Worm (Caenorhabditis elegans) whole organism, young adult: ENCODE results near the gene F45G2.8.

Experiments
- B0019.2 ChIP-seq: fragments of 200-800 bp; sonication (Bioruptor generic); conservative IDR thresholded peaks from 2 replicates; pipeline ENCODE4 v1.3.6; 2022; ENCODE audit warnings: missing genetic modification reagents, missing genetic modification characterization, missing compliant biosample characterization
- B0035.1 ChIP-seq: sonication (generic microtip); optimal IDR thresholded peaks from 2 replicates; lab custom pipeline; 2016; ENCODE audit warnings: missing genetic modification characterization, mild to moderate bottlenecking, missing compliant biosample characterization, missing genotype, missing genetic modification reagents
- B0261.1 ChIP-seq: sonication (generic microtip); optimal IDR thresholded peaks from 2 replicates; lab custom pipeline; 2016; ENCODE audit warnings: mild to moderate bottlenecking, missing genetic modification characterization, moderate library complexity, missing compliant biosample characterization
- D2030.7 ChIP-seq: fragments of 200-800 bp; sonication (Bioruptor generic); IDR thresholded peaks from 2 replicates; pipeline ENCODE4 v1.3.6; 2022; ENCODE audit warnings: missing genetic modification reagents, missing genetic modification characterization, missing compliant biosample characterization
- F10E7.11 ChIP-seq: sonication (generic microtip); optimal IDR thresholded peaks from 2 replicates; lab custom pipeline; 2017; ENCODE audit warnings: mild to moderate bottlenecking, missing genetic modification characterization, moderate library complexity, missing compliant biosample characterization
- F23B12.7 ChIP-seq: sonication (generic microtip); optimal IDR thresholded peaks from 2 replicates; lab custom pipeline; 2017; ENCODE audit warnings: missing genetic modification characterization, mild to moderate bottlenecking, missing compliant biosample characterization, antibody characterized with exemption, moderate library complexity; ENCODE audit not compliant: insufficient read depth
- F39B2.1 ChIP-seq: fragments of 200-800 bp; sonication (Bioruptor generic); IDR thresholded peaks from 2 replicates; pipeline ENCODE4 v1.3.6; 2022; ENCODE audit warnings: missing genetic modification reagents, missing genetic modification characterization, missing compliant biosample characterization
- F55B11.4 ChIP-seq: sonication (generic microtip); optimal IDR thresholded peaks from 2 replicates; lab custom pipeline; 2016; ENCODE audit warnings: missing compliant biosample characterization, missing genetic modification characterization, borderline replicate concordance; ENCODE audit not compliant: insufficient read depth
- Y53F4B.3 ChIP-seq: fragments of 200-800 bp; sonication (Bioruptor generic); IDR thresholded peaks from 2 replicates; pipeline ENCODE4 v1.3.6; 2022; ENCODE audit warnings: missing genetic modification reagents, missing genetic modification characterization, missing compliant biosample characterization
- Y67H2A.10 ChIP-seq: fragments of 200-800 bp; sonication (Bioruptor generic); conservative IDR thresholded peaks from 2 replicates; pipeline ENCODE4 v1.3.6; 2022; ENCODE audit warnings: missing genetic modification reagents, missing genetic modification characterization, missing compliant biosample characterization
- atf-7 ChIP-seq: sonication (generic microtip); optimal IDR thresholded peaks from 2 replicates; lab custom pipeline; 2017; ENCODE audit warnings: mild to moderate bottlenecking, missing genetic modification characterization, missing compliant biosample characterization
- athp-1 ChIP-seq: sonication (generic microtip); optimal IDR thresholded peaks from 2 replicates; lab custom pipeline; 2017; ENCODE audit warnings: mild to moderate bottlenecking, missing genetic modification characterization, missing compliant biosample characterization
- attf-3 ChIP-seq: fragments of 200-800 bp; sonication (Bioruptor generic); conservative IDR thresholded peaks from 2 replicates; pipeline ENCODE4 v1.3.6; 2022; ENCODE audit warnings: missing genetic modification reagents, missing genetic modification characterization, missing compliant biosample characterization
- ceh-100 ChIP-seq: fragments of 200-800 bp; sonication (Bioruptor generic); IDR thresholded peaks from 2 replicates; pipeline ENCODE4 v1.3.6; 2022; ENCODE audit warnings: missing genetic modification reagents, missing genetic modification characterization, missing compliant biosample characterization
- ceh-40 ChIP-seq: fragments of 200-800 bp; sonication (Bioruptor generic); IDR thresholded peaks from 2 replicates; pipeline ENCODE4 v1.3.6; 2022; ENCODE audit warnings: missing genetic modification characterization, missing compliant biosample characterization
- ceh-58 ChIP-seq: fragments of 200-800 bp; sonication (Bioruptor generic); IDR thresholded peaks from 2 replicates; pipeline ENCODE4 v1.3.6; 2022; ENCODE audit warnings: missing genetic modification characterization, missing compliant biosample characterization
- chd-7 ChIP-seq: sonication (generic microtip); optimal IDR thresholded peaks from 2 replicates; lab custom pipeline; 2016; ENCODE audit warnings: mild to moderate bottlenecking, missing genetic modification characterization, moderate library complexity, missing compliant biosample characterization
- dox-1 ChIP-seq: fragments of 200-800 bp; sonication (Bioruptor generic); IDR thresholded peaks from 2 replicates; pipeline ENCODE4 v1.3.6; 2022; ENCODE audit warnings: missing genetic modification reagents, missing genetic modification characterization, missing compliant biosample characterization
- egrh-3 ChIP-seq: fragments of 200-800 bp; sonication (Bioruptor generic); IDR thresholded peaks from 2 replicates; pipeline ENCODE4 v1.3.6; 2022; ENCODE audit warnings: missing genetic modification reagents, missing genetic modification characterization, missing compliant biosample characterization
- fkh-3 ChIP-seq: sonication (generic microtip); optimal IDR thresholded peaks from 2 replicates; lab custom pipeline; 2016; ENCODE audit warnings: mild to moderate bottlenecking, missing genetic modification characterization, missing compliant biosample characterization
- hrde-1 ChIP-seq: sonication (generic microtip); optimal IDR thresholded peaks from 2 replicates; lab custom pipeline; 2016; ENCODE audit warnings: missing genetic modification characterization, mild to moderate bottlenecking, missing compliant biosample characterization, moderate library complexity, missing genotype, missing genetic modification reagents, borderline replicate concordance
- hsf-1 ChIP-seq: fragments of 200-800 bp; sonication (Bioruptor generic); IDR thresholded peaks from 2 replicates; pipeline ENCODE4 v1.3.6; 2022; ENCODE audit warnings: missing genetic modification reagents, missing genetic modification characterization, missing compliant biosample characterization
- lin-26 ChIP-seq: fragments of 200-800 bp; sonication (Bioruptor generic); IDR thresholded peaks from 2 replicates; pipeline ENCODE4 v1.3.6; 2022; ENCODE audit warnings: missing genetic modification reagents, missing genetic modification characterization, missing compliant biosample characterization
- lin-35 ChIP-seq, 3 experiments: fragments of 150-350 bp in 2 of 3; sonication (generic microtip) in 1 of 3; optimal IDR thresholded peaks; 2 replicates each; lab custom pipeline; 2014 to 2018; ENCODE audit warnings: missing biosample characterization in 3 of 3, missing genetic modification characterization in 3 of 3, missing genetic modification reagents in 3 of 3
- lin-40 ChIP-seq: sonication (generic microtip); optimal IDR thresholded peaks from 2 replicates; lab custom pipeline; 2016; ENCODE audit warnings: missing genetic modification characterization, mild to moderate bottlenecking, missing compliant biosample characterization, missing genotype, missing genetic modification reagents
- lin-54 ChIP-seq: fragments of 200-800 bp; sonication (Bioruptor generic); optimal IDR thresholded peaks from 2 replicates; lab custom pipeline; 2018; ENCODE audit warnings: mild to moderate bottlenecking, missing genetic modification characterization, missing compliant biosample characterization
- lir-1 ChIP-seq: fragments of 200-800 bp; sonication (Bioruptor generic); conservative IDR thresholded peaks from 2 replicates; pipeline ENCODE4 v1.3.6; 2022; ENCODE audit warnings: missing genetic modification reagents, missing genetic modification characterization, missing compliant biosample characterization
- lsy-27 ChIP-seq: sonication (generic microtip); optimal IDR thresholded peaks from 2 replicates; lab custom pipeline; 2017; ENCODE audit warnings: missing genetic modification characterization, mild to moderate bottlenecking, missing compliant biosample characterization, antibody characterized with exemption, missing genotype, borderline replicate concordance; ENCODE audit not compliant: insufficient read depth
- madf-6 ChIP-seq: fragments of 200-800 bp; sonication (Bioruptor generic); IDR thresholded peaks from 2 replicates; pipeline ENCODE4 v1.3.6; 2022; ENCODE audit warnings: missing genetic modification reagents, missing genetic modification characterization, missing compliant biosample characterization
- mel-28 ChIP-seq: sonication (generic microtip); optimal IDR thresholded peaks from 2 replicates; lab custom pipeline; 2016; ENCODE audit warnings: borderline replicate concordance, mild to moderate bottlenecking, missing genetic modification characterization, missing compliant biosample characterization
- nfya-2 ChIP-seq: fragments of 200-800 bp; sonication (Bioruptor generic); IDR thresholded peaks from 2 replicates; pipeline ENCODE4 v1.3.6; 2022; ENCODE audit warnings: missing genetic modification reagents, missing genetic modification characterization, missing compliant biosample characterization
- nhr-80 ChIP-seq: sonication (generic microtip); optimal IDR thresholded peaks from 2 replicates; lab custom pipeline; 2016; ENCODE audit warnings: missing genetic modification characterization, missing compliant biosample characterization
- nhr-90 ChIP-seq: sonication (generic microtip); optimal IDR thresholded peaks from 2 replicates; lab custom pipeline; 2016; ENCODE audit warnings: missing genotype, mild to moderate bottlenecking, missing genetic modification characterization, missing compliant biosample characterization
- pha-4 ChIP-seq: fragments of 150-350 bp; sonication (generic microtip); optimal IDR thresholded peaks from 2 replicates; lab custom pipeline; 2014; ENCODE audit warnings: missing biosample characterization, missing genetic modification reagents, missing genetic modification characterization
- snpc-1.3 ChIP-seq: sonication (generic microtip); optimal IDR thresholded peaks from 2 replicates; lab custom pipeline; 2017; ENCODE audit warnings: missing genetic modification characterization, mild to moderate bottlenecking, missing compliant biosample characterization, antibody characterized with exemption, moderate library complexity, missing genotype, missing genetic modification reagents; ENCODE audit not compliant: insufficient read depth
- snpc-3.4 ChIP-seq: sonication (generic microtip); optimal IDR thresholded peaks from 2 replicates; lab custom pipeline; 2017; ENCODE audit warnings: missing genetic modification characterization, mild to moderate bottlenecking, missing compliant biosample characterization, antibody characterized with exemption, moderate library complexity, missing genotype, missing genetic modification reagents
- tbp1 ChIP-seq: fragments of 200-800 bp; sonication (Bioruptor generic); optimal IDR thresholded peaks from 2 replicates; lab custom pipeline; 2018; ENCODE audit warnings: mild to moderate bottlenecking, missing genetic modification characterization, missing compliant biosample characterization
- tlf-1 ChIP-seq: fragments of 200-800 bp; sonication (Bioruptor generic); optimal IDR thresholded peaks from 2 replicates; lab custom pipeline; 2018; ENCODE audit warnings: mild to moderate bottlenecking, missing genetic modification characterization, missing compliant biosample characterization
- unc-130 ChIP-seq: sonication (generic microtip); optimal IDR thresholded peaks from 2 replicates; lab custom pipeline; 2016; ENCODE audit warnings: missing genetic modification reagents, missing genetic modification characterization, missing compliant biosample characterization
- zfh-2 ChIP-seq: fragments of 200-800 bp; sonication (Bioruptor generic); conservative IDR thresholded peaks from 2 replicates; pipeline ENCODE4 v1.3.6; 2022; ENCODE audit warnings: missing genetic modification reagents, missing genetic modification characterization, missing compliant biosample characterization
- zim-3 ChIP-seq: sonication (generic microtip); optimal IDR thresholded peaks from 2 replicates; lab custom pipeline; 2017; ENCODE audit warnings: mild to moderate bottlenecking, missing genetic modification characterization, moderate library complexity, missing compliant biosample characterization
- ztf-22 ChIP-seq: fragments of 200-800 bp; sonication (Bioruptor generic); optimal IDR thresholded peaks from 2 replicates; lab custom pipeline; 2018; ENCODE audit warnings: mild to moderate bottlenecking, missing genetic modification characterization, moderate library complexity, missing compliant biosample characterization

The F45G2.8 gene

DNA sequence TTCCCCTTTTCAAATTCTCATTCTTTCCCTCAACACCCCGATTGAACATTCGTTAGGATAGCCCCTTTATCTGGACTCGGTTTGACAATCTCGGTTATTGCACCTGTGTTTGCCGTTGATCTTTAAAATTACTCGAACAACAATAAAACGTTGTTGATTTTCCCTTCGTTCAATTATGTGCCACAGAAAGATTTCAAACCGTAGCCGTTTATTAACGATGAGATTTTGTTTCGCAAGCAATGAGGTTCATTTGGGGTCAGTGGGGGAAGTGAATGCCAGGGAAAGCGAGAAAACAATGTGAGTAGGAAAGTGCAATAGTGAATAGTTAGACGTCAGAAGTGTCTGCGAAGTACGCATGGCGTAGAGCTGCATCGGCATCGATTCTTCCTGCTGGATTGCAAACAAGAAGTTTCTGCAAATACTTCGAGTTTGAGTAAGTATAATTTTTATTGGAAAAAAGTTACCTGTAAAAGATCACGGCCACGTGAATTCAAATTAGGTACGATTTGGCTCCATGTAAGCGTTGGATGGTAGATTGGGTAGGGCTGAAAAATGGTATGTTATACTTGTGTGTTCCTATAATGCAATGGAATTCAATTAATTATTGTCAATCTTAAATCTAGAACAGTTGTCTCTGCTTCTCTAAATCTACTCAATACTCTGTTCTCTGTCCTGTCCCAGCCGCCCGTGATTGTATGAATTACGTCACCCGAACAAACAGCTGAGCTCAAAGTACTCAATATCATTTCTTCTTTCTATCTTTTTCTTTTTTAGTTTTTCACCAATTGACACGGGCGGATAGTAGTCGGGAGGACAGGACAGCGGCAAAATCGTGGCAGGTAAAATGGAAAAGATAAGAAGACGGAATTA is 29.3 kb upstream of the F45G2.8 start, which contains the start of gene kel-3 (continued):
- TF ChIP-seq F23B12.7 (tag; lab: Kevin White, UChicago) (peak; percentile 73), zim-3 (tag; lab: Kevin White, UChicago) (peak; percentile 93), lir-1 (GFP tag; lab: Robert Waterston, UW) (no peak), lin-35 (GFP tag; optimal IDR thresholded peaks at IDR 0.05; lab: Kevin White, UChicago) (peak in 2 of 3 experiments; percentile 62 to 89), mel-28 (peak; percentile 21), lin-54 (GFP tag; lab: Kevin White, UChicago) (peak; percentile 86), ceh-100 (GFP tag; lab: Robert Waterston, UW) (peak; percentile 76), fkh-3 (tag; lab: Kevin White, UChicago) (peak; percentile 98), hsf-1 (GFP tag; lab: Robert Waterston, UW) (peak; percentile 89), attf-3 (GFP tag; lab: Robert Waterston, UW) (peak; percentile 32; the same call in 1 of the 2 replicates), D2030.7 (GFP tag; lab: Robert Waterston, UW) (peak; percentile 91), hrde-1 (peak; percentile 98), F10E7.11 (tag; lab: Kevin White, UChicago) (peak; percentile 97), snpc-3.4 (tag; lab: Kevin White, UChicago) (peak; percentile 63), madf-6 (GFP tag; lab: Robert Waterston, UW) (peak; percentile 85), B0261.1 (tag; lab: Kevin White, UChicago) (peak; percentile 38), athp-1 (tag; lab: Kevin White, UChicago) (peak; percentile 98), nhr-90 (tag; lab: Kevin White, UChicago) (peak; percentile 80), egrh-3 (0 out of 2 replicates have a peak, but pooled peaks have one; percentile 9), unc-130 (GFP tag; lab: Kevin White, UChicago) (peak; percentile 97), nhr-80 (peak; percentile 90), B0019.2 (GFP tag; lab: Robert Waterston, UW) (0 out of 2 replicates have a peak, but pooled peaks have one; percentile 42), F55B11.4 (tag; lab: Kevin White, UChicago) (no peak), dox-1 (GFP tag; lab: Robert Waterston, UW) (peak; percentile 83), atf-7 (tag; lab: Kevin White, UChicago) (peak; percentile 81), lsy-27 (tag; lab: Kevin White, UChicago) (no peak), lin-40 (tag; lab: Kevin White, UChicago) (peak; percentile 51), tlf-1 (peak; percentile 97), pha-4 (tag; lab: Kevin White, UChicago) (peak; percentile 72), Y67H2A.10 (GFP tag; lab: Robert Waterston, UW) (no peak), B0035.1 (tag; lab: Kevin White, UChicago) (peak; percentile 90), zfh-2 (GFP tag; lab: Robert Waterston, UW) (no peak), snpc-1.3 (tag; lab: Kevin White, UChicago) (peak; percentile 90), Y53F4B.3 (GFP tag; lab: Robert Waterston, UW) (no peak), F39B2.1 (peak; percentile 84), ceh-58 (GFP tag; lab: Robert Waterston, UW) (peak; percentile 89; the same call in 1 of the 2 replicates), tbp1 (GFP tag; lab: Kevin White, UChicago) (peak; percentile 71), chd-7 (tag; lab: Kevin White, UChicago) (peak; percentile 96), lin-26 (GFP tag; lab: Robert Waterston, UW) (peak; percentile 92), nfya-2 (GFP tag; lab: Robert Waterston, UW) (peak; percentile 83; the same call in 1 of the 2 replicates), ceh-40 (GFP tag; lab: Robert Waterston, UW) (no peak), ztf-22 (GFP tag; lab: Kevin White, UChicago) (peak; percentile 95)
